Worm (Caenorhabditis elegans): ENCODE measurements around the gene ctns-1.

Gene ctns-1

DNA sequence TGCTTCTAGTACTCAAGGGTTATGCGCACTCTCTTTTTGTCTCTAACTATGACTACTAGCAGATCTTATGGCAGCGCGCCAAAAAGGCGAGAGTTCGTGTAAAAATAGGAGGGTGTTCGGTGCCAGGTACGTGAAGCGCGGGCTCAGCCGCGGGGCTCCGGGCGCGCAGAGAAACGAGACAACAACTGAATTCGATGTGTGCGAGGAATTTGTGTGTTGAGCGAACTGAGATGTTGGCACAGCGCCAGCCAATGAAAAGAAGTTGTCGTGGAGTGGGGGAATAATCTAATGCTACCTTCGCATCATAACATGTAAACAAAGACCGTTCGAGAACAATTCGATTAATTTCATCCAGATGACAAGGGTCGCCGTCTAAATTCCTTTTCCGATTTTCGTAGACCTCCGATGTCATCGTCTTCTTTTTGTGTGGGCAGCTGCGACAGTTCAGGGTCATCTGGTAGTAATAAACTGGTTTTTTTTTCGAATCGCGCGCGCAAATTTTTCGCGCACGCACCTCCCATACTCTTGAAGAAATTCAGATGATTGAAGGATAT lies 5.2 kb downstream of the ctns-1 start (continued):
- TF ChIP-seq lsy-2 (tag; optimal IDR thresholded peaks at IDR 0.05) (peak; percentile 23 to 59), swsn-7 (tag; optimal IDR thresholded peaks at IDR 0.05) (peak; percentile 42), mdl-1 (tag; optimal IDR thresholded peaks at IDR 0.05) (peak in 1 of 2 experiments; percentile 15), unc-130 (tag; optimal IDR thresholded peaks at IDR 0.05) (peak; percentile 68), egl-27 (tag; optimal IDR thresholded peaks at IDR 0.05) (no peak), nhr-85 (tag) (peak; percentile 97), fos-1 (tag; optimal IDR thresholded peaks at IDR 0.05) (no peak), egl-13 (tag; optimal IDR thresholded peaks at IDR 0.05) (peak; percentile 9), lin-15B (tag; optimal IDR thresholded peaks at IDR 0.05) (no peak), C34B4.2 (tag; optimal IDR thresholded peaks at IDR 0.05) (no peak), fkh-8 (tag; optimal IDR thresholded peaks at IDR 0.05) (peak; percentile 79), efl-3 (GFP tag; optimal IDR thresholded peaks at IDR 0.05) (no peak), isw-1 (GFP tag; IDR thresholded peaks at IDR 0.05) (no peak), dpl-1 (GFP tag; optimal IDR thresholded peaks at IDR 0.05) (peak; percentile 44 to 61 (median 51)), C04F5.9 (tag; optimal IDR thresholded peaks at IDR 0.05) (no peak), ztf-4 (tag; optimal IDR thresholded peaks at IDR 0.05) (peak; percentile 48), snu-23 (GFP tag; optimal IDR thresholded peaks at IDR 0.05) (peak; percentile 73)

DNA sequence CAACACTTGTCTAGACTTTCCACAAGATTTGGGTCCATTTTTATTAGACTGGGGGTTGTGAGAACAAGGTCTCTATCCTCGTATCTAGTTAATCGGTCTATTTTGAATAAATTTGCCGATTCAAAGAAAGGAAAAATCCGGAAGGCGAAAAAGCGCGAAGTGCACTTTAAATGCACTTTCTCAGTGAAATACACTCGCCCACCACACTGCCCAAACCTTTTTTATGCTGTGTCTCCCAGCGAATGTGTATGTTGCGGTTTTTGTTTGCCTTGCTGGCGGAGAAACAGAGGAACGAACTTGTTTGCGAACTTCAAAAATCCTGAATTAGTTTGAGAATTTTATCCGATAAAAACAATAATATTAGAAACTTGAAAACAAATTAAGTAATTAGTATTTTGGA lies 5.9 kb downstream of the ctns-1 start:
- TF ChIP-seq blmp-1 (tag; optimal IDR thresholded peaks at IDR 0.05): peak; percentile 21
- no peak for TF ChIP-seq dsc-1 (tag; optimal IDR thresholded peaks at IDR 0.05)
- TF ChIP-seq skn-1 (tag; optimal IDR thresholded peaks at IDR 0.05): peak; percentile 24
- peak; percentile 5 for TF ChIP-seq aly-2 (tag; optimal IDR thresholded peaks at IDR 0.05)
- peak; percentile 33 for TF ChIP-seq lin-14 (GFP tag; optimal IDR thresholded peaks at IDR 0.05)
- peak; percentile 8 for TF ChIP-seq mep-1 (tag; optimal IDR thresholded peaks at IDR 0.05)
- no peak for TF ChIP-seq tlp-1 (tag; optimal IDR thresholded peaks at IDR 0.05)

DNA sequence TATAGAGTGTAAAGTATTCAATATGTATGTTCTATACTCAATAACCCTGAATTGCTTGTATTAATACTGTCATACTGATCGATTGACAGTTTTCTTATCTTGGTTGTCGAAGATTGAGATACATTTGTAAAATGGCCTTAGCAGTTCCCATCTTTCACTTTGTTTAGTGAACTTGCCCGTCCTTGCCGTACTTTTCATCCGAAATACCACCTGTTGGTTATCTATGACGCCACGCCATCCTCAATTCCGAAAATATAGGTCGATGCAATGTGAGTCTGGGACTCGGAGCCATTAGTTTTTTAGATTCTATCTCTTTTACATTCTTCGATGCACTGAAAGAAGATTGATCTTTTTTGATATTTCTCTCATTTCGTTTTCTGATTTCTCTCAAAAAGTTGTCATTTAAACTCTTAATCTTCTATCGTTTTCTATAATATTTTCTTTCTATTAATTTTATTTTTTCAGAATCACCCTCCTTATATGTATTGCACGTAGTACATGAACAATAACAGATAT lies 7.2 kb downstream of the ctns-1 start, which contains the start of gene ulp-4:
Gene ulp-4, plus strand, starts transcription at position 466 of the 516 bp plus-strand sequence.
- TF ChIP-seq mef-2 (tag; optimal IDR thresholded peaks at IDR 0.05): no peak
- no peak for TF ChIP-seq vab-15 (tag; optimal IDR thresholded peaks at IDR 0.05)
- peak; percentile 49 to 52 for TF ChIP-seq lsy-2 (tag; optimal IDR thresholded peaks at IDR 0.05)
- no peak for TF ChIP-seq ama-1 (optimal IDR thresholded peaks at IDR 0.05)
- peak; percentile 71 for TF ChIP-seq nhr-71 (tag; optimal IDR thresholded peaks at IDR 0.05)
- TF ChIP-seq C34B4.2 (tag; optimal IDR thresholded peaks at IDR 0.05): no peak
- no peak for TF ChIP-seq swsn-7 (tag; optimal IDR thresholded peaks at IDR 0.05)
- TF ChIP-seq rnt-1 (tag; optimal IDR thresholded peaks at IDR 0.05): peak; percentile 64
- TF ChIP-seq blmp-1 (tag; optimal IDR thresholded peaks at IDR 0.05): peak; percentile 26
- TF ChIP-seq unc-86 (tag; optimal IDR thresholded peaks at IDR 0.05): no peak
- TF ChIP-seq nhr-77 (tag; optimal IDR thresholded peaks at IDR 0.05): no peak
- TF ChIP-seq ztf-11 (tag; optimal IDR thresholded peaks at IDR 0.05): no peak
- no peak for TF ChIP-seq snpc-4 (tag; optimal IDR thresholded peaks at IDR 0.05)
- no peak for TF ChIP-seq mab-9 (GFP tag; IDR thresholded peaks at IDR 0.05)
- no peak for TF ChIP-seq aly-2 (tag; optimal IDR thresholded peaks at IDR 0.05)
- no peak for TF ChIP-seq pag-3 (tag; optimal IDR thresholded peaks at IDR 0.05; ENCODE audit: borderline replicate concordance, insufficient read depth)
- no peak for TF ChIP-seq irx-1 (tag; optimal IDR thresholded peaks at IDR 0.05)
- no peak for TF ChIP-seq hlh-4 (tag; optimal IDR thresholded peaks at IDR 0.05)
- TF ChIP-seq ces-1 (GFP tag; optimal IDR thresholded peaks at IDR 0.05): no peak
- TF ChIP-seq sup-37 (GFP tag; optimal IDR thresholded peaks at IDR 0.05): no peak
- TF ChIP-seq ceh-8 (GFP tag; optimal IDR thresholded peaks at IDR 0.05): no peak
- peak; percentile 3 for TF ChIP-seq lir-3 (tag; optimal IDR thresholded peaks at IDR 0.05; ENCODE audit: poor library complexity)
- no peak for TF ChIP-seq nhr-28 (tag; optimal IDR thresholded peaks at IDR 0.05)
- TF ChIP-seq ztf-4 (tag; optimal IDR thresholded peaks at IDR 0.05): no peak
- TF ChIP-seq nhr-47 (tag; optimal IDR thresholded peaks at IDR 0.05): peak; percentile 1
- TF ChIP-seq efl-1 (optimal IDR thresholded peaks at IDR 0.05): no peak
- no peak for TF ChIP-seq efl-1 (GFP tag; optimal IDR thresholded peaks at IDR 0.05 in 1 of 2)
- no peak for TF ChIP-seq Y116A8C.19 (tag; optimal IDR thresholded peaks at IDR 0.05; ENCODE audit: borderline replicate concordance)
- TF ChIP-seq unc-130 (tag; optimal IDR thresholded peaks at IDR 0.05): no peak
- peak; percentile 63 for TF ChIP-seq lin-14 (GFP tag; optimal IDR thresholded peaks at IDR 0.05)
- no peak for TF ChIP-seq unc-62 (GFP tag; optimal IDR thresholded peaks at IDR 0.05)
- TF ChIP-seq skn-1 (tag; optimal IDR thresholded peaks at IDR 0.05): no peak
- TF ChIP-seq egl-27 (tag; optimal IDR thresholded peaks at IDR 0.05): no peak
- TF ChIP-seq lin-35 (GFP tag; optimal IDR thresholded peaks at IDR 0.05): no peak
- TF ChIP-seq dpl-1 (GFP tag; optimal IDR thresholded peaks at IDR 0.05): no peak
